Fruit fly (Drosophila melanogaster) whole organism, embryonic: Measurements from ENCODE around the gene BCAS2.
A peak's percentile ranks its signal among the peaks of the same experiment; 100 is the strongest.

Experiments
- ATbp ChIP-seq: fragments of 200-800 bp; sonication (Bioruptor generic); optimal IDR thresholded peaks from 2 replicates; lab custom pipeline; 2017; ENCODE audit warnings: missing biosample characterization, mild to moderate bottlenecking, missing genetic modification characterization, missing genetic modification reagents
- BEAF-32 ChIP-seq: fragments of 200-800 bp; sonication (Bioruptor generic); optimal IDR thresholded peaks from 3 replicates; lab custom pipeline; 2017; ENCODE audit warnings: missing biosample characterization, missing genetic modification characterization, mild to moderate bottlenecking, moderate library complexity, missing genetic modification reagents
- CG10209 ChIP-seq: fragments of 200-800 bp; sonication (Bioruptor generic); optimal IDR thresholded peaks from 3 replicates; lab custom pipeline; 2017; ENCODE audit warnings: missing biosample characterization, mild to moderate bottlenecking, missing genetic modification characterization, missing genetic modification reagents
- CG10267 ChIP-seq: fragments of 200-800 bp; sonication (Bioruptor generic); optimal IDR thresholded peaks from 2 replicates; lab custom pipeline; 2018; ENCODE audit warnings: missing biosample characterization, mild to moderate bottlenecking, missing genetic modification characterization, moderate library complexity
- CG13287 ChIP-seq: fragments of 200-800 bp; sonication (Bioruptor generic); IDR thresholded peaks from 2 replicates; pipeline ENCODE4 v1.3.6; 2022; ENCODE audit warnings: missing biosample characterization, missing genetic modification characterization; ENCODE audit not compliant: partially characterized antibody
- CG13894 ChIP-seq: fragments of 200-800 bp; sonication (Bioruptor generic); optimal IDR thresholded peaks from 3 replicates; lab custom pipeline; 2018; ENCODE audit warnings: missing biosample characterization, mild to moderate bottlenecking, missing genetic modification characterization, moderate library complexity
- CG14710 ChIP-seq: fragments of 200-800 bp; sonication (Bioruptor generic); optimal IDR thresholded peaks from 3 replicates; lab custom pipeline; 2019; ENCODE audit warnings: missing biosample characterization, mild to moderate bottlenecking, missing genetic modification characterization, moderate library complexity
- CG15514 ChIP-seq: fragments of 200-800 bp; sonication (Bioruptor generic); optimal IDR thresholded peaks from 3 replicates; lab custom pipeline; 2017; ENCODE audit warnings: missing biosample characterization, missing genetic modification characterization, mild to moderate bottlenecking, moderate library complexity, missing genetic modification reagents
- CG15696 ChIP-seq: fragments of 200-800 bp; sonication (Bioruptor generic); optimal IDR thresholded peaks from 2 replicates; lab custom pipeline; 2019; ENCODE audit warnings: missing biosample characterization, mild to moderate bottlenecking, missing genetic modification characterization, moderate library complexity
- CG1602 ChIP-seq: fragments of 200-800 bp; sonication (Bioruptor generic); optimal IDR thresholded peaks from 3 replicates; lab custom pipeline; 2016; ENCODE audit warnings: missing biosample characterization, missing genetic modification characterization
- CG16813 ChIP-seq: fragments of 200-800 bp; sonication (Bioruptor generic); IDR thresholded peaks from 3 replicates; pipeline ENCODE4 v1.3.6; 2022; ENCODE audit warnings: missing biosample characterization, missing genetic modification characterization; ENCODE audit not compliant: partially characterized antibody
- CG16863 ChIP-seq: fragments of 200-800 bp; sonication (Bioruptor generic); optimal IDR thresholded peaks from 3 replicates; lab custom pipeline; 2016; ENCODE audit warnings: missing biosample characterization, missing genetic modification characterization
- CG17186 ChIP-seq: fragments of 200-800 bp; sonication (Bioruptor generic); optimal IDR thresholded peaks from 3 replicates; lab custom pipeline; 2017; ENCODE audit warnings: missing biosample characterization, missing genetic modification reagents, missing genetic modification characterization
- CG2116 ChIP-seq: fragments of 200-800 bp; sonication (Bioruptor generic); optimal IDR thresholded peaks from 3 replicates; lab custom pipeline; 2018; ENCODE audit warnings: missing biosample characterization, mild to moderate bottlenecking, missing genetic modification characterization
- CG31224 ChIP-seq: fragments of 200-800 bp; sonication (Bioruptor generic); IDR thresholded peaks from 2 replicates; pipeline ENCODE4 v1.3.6; 2022; ENCODE audit warnings: missing biosample characterization, missing genetic modification characterization
- CG34422 ChIP-seq: fragments of 200-800 bp; sonication (Bioruptor generic); IDR thresholded peaks from 3 replicates; pipeline ENCODE4 v1.3.6; 2022; ENCODE audit warnings: missing biosample characterization, missing genetic modification characterization
- CG4360 ChIP-seq: fragments of 200-800 bp; sonication (Bioruptor generic); IDR thresholded peaks from 2 replicates; pipeline ENCODE4 v1.3.6; 2022; ENCODE audit warnings: missing biosample characterization, missing genetic modification characterization
- CG7745 ChIP-seq: fragments of 200-800 bp; sonication (Bioruptor generic); optimal IDR thresholded peaks from 2 replicates; lab custom pipeline; 2018; ENCODE audit warnings: missing biosample characterization, mild to moderate bottlenecking, missing genetic modification characterization, moderate library complexity
- CG8290 ChIP-seq, 3 experiments: fragments of 200-800 bp; sonication (Bioruptor generic); optimal IDR thresholded peaks; 2 replicates each; lab custom pipeline; 2016 to 2019; ENCODE audit warnings: missing biosample characterization in 3 of 3, missing genetic modification characterization in 3 of 3, mild to moderate bottlenecking in 2 of 3, moderate library complexity in 1 of 3
- CG9437 ChIP-seq: fragments of 200-800 bp; sonication (Bioruptor generic); optimal IDR thresholded peaks from 2 replicates; lab custom pipeline; 2018; ENCODE audit warnings: missing biosample characterization, mild to moderate bottlenecking, missing genetic modification characterization
- CG9817 ChIP-seq: fragments of 200-800 bp; sonication (Bioruptor generic); optimal IDR thresholded peaks from 2 replicates; lab custom pipeline; 2018; ENCODE audit warnings: missing biosample characterization, mild to moderate bottlenecking, missing genetic modification characterization, moderate library complexity
- Dfd ChIP-seq, 2 experiments: fragments of >200 bp; optimal IDR thresholded peaks; 2 replicates each; lab custom pipeline; 2017; ENCODE audit warnings: missing biosample characterization in 2 of 2, missing genetic modification characterization in 2 of 2
- Doc3 ChIP-seq: fragments of 200-800 bp; sonication (Bioruptor generic); IDR thresholded peaks from 3 replicates; pipeline ENCODE4 v1.3.6; 2022; ENCODE audit warnings: missing biosample characterization, missing genetic modification characterization; ENCODE audit not compliant: partially characterized antibody
- Dref ChIP-seq: fragments of 200-800 bp; sonication (Bioruptor generic); IDR thresholded peaks from 2 replicates; pipeline ENCODE4 v1.3.6; 2022; ENCODE audit warnings: missing biosample characterization, missing genetic modification characterization
- Gsc ChIP-seq: fragments of 200-800 bp; sonication (Bioruptor generic); IDR thresholded peaks from 2 replicates; pipeline ENCODE4 v1.3.6; 2022; ENCODE audit warnings: missing biosample characterization, missing genetic modification characterization
- HmgZ ChIP-seq: fragments of 200-800 bp; sonication (Bioruptor generic); optimal IDR thresholded peaks from 2 replicates; lab custom pipeline; 2018; ENCODE audit warnings: missing biosample characterization, mild to moderate bottlenecking, missing genetic modification characterization
- Hr39 ChIP-seq: fragments of >200 bp; optimal IDR thresholded peaks from 2 replicates; lab custom pipeline; 2017
- MBD-R2 ChIP-seq: fragments of 200-800 bp; sonication (Bioruptor generic); IDR thresholded peaks from 2 replicates; pipeline ENCODE4 v1.3.6; 2022; ENCODE audit warnings: missing biosample characterization, missing genetic modification characterization
- MESR4 ChIP-seq: fragments of 200-800 bp; sonication (Bioruptor generic); optimal IDR thresholded peaks from 2 replicates; lab custom pipeline; 2018; ENCODE audit warnings: missing biosample characterization, mild to moderate bottlenecking, missing genetic modification characterization, moderate library complexity
- Neu2 ChIP-seq: fragments of 200-800 bp; sonication (Bioruptor generic); optimal IDR thresholded peaks from 3 replicates; lab custom pipeline; 2016; ENCODE audit warnings: missing biosample characterization, missing genetic modification characterization, borderline replicate concordance
- Oli ChIP-seq: fragments of 200-800 bp; sonication (Bioruptor generic); optimal IDR thresholded peaks from 2 replicates; lab custom pipeline; 2018; ENCODE audit warnings: missing biosample characterization, mild to moderate bottlenecking, missing genetic modification characterization, moderate library complexity
- Optix ChIP-seq: fragments of 200-800 bp; sonication (Bioruptor generic); IDR thresholded peaks from 3 replicates; pipeline ENCODE4 v1.3.6; 2022; ENCODE audit warnings: missing biosample characterization, missing genetic modification characterization
- aop ChIP-seq: fragments of 200-800 bp; sonication (Bioruptor generic); IDR thresholded peaks from 2 replicates; pipeline ENCODE4 v1.3.6; 2022; ENCODE audit warnings: missing biosample characterization, missing genetic modification characterization
- btn ChIP-seq: fragments of 200-800 bp; sonication (Bioruptor generic); optimal IDR thresholded peaks from 2 replicates; lab custom pipeline; 2016; ENCODE audit warnings: missing biosample characterization, missing genetic modification characterization
- cas ChIP-seq: fragments of 200-800 bp; sonication (Bioruptor generic); IDR thresholded peaks from 2 replicates; pipeline ENCODE4 v1.3.6; 2022; ENCODE audit warnings: missing biosample characterization, missing genetic modification characterization
- chif ChIP-seq, 2 experiments: fragments of 200-800 bp; sonication (Bioruptor generic); optimal IDR thresholded peaks; 3 replicates each; lab custom pipeline; 2016; ENCODE audit warnings: missing biosample characterization in 2 of 2, missing genetic modification characterization in 2 of 2
- dysf ChIP-seq: fragments of 200-800 bp; sonication (Bioruptor generic); IDR thresholded peaks from 3 replicates; pipeline ENCODE4 v1.3.6; 2022; ENCODE audit warnings: missing biosample characterization, missing genetic modification characterization
- en ChIP-seq: fragments of 200-800 bp; sonication (Bioruptor generic); optimal IDR thresholded peaks from 2 replicates; lab custom pipeline; 2016; ENCODE audit warnings: missing biosample characterization, missing genetic modification characterization
- fd96Cb ChIP-seq: fragments of 200-800 bp; sonication (Bioruptor generic); optimal IDR thresholded peaks from 2 replicates; lab custom pipeline; 2018; ENCODE audit warnings: missing biosample characterization, mild to moderate bottlenecking, missing genetic modification characterization, moderate library complexity
- grau ChIP-seq: fragments of 200-800 bp; optimal IDR thresholded peaks from 3 replicates; lab custom pipeline; 2019; ENCODE audit warnings: missing biosample characterization, mild to moderate bottlenecking, missing genetic modification characterization, moderate library complexity
- hbn ChIP-seq: fragments of 200-800 bp; sonication (Bioruptor generic); IDR thresholded peaks from 2 replicates; pipeline ENCODE4 v1.3.6; 2022; ENCODE audit warnings: missing biosample characterization, missing genetic modification characterization; ENCODE audit not compliant: partially characterized antibody
- kay ChIP-seq: fragments of 200-800 bp; sonication (Bioruptor generic); optimal IDR thresholded peaks from 2 replicates; lab custom pipeline; 2016; ENCODE audit warnings: missing biosample characterization, missing genetic modification characterization
- kni ChIP-seq: fragments of 200-800 bp; sonication (Bioruptor generic); optimal IDR thresholded peaks from 3 replicates; lab custom pipeline; 2017; ENCODE audit warnings: mild to moderate bottlenecking, missing biosample characterization, missing genetic modification reagents, missing genetic modification characterization
- knrl ChIP-seq: fragments of 200-800 bp; sonication (Bioruptor generic); IDR thresholded peaks from 3 replicates; pipeline ENCODE4 v1.3.6; 2022; ENCODE audit warnings: missing biosample characterization, missing genetic modification characterization; ENCODE audit not compliant: partially characterized antibody
- mld ChIP-seq: fragments of 200-800 bp; sonication (Bioruptor generic); IDR thresholded peaks from 3 replicates; pipeline ENCODE4 v1.3.6; 2022; ENCODE audit warnings: missing biosample characterization, missing genetic modification characterization; ENCODE audit not compliant: partially characterized antibody
- onecut ChIP-seq: fragments of 200-800 bp; sonication (Bioruptor generic); IDR thresholded peaks from 2 replicates; pipeline ENCODE4 v1.3.6; 2022; ENCODE audit warnings: missing biosample characterization, missing genetic modification characterization
- stwl ChIP-seq: fragments of 200-800 bp; sonication (Bioruptor generic); optimal IDR thresholded peaks from 3 replicates; lab custom pipeline; 2018; ENCODE audit warnings: missing biosample characterization, mild to moderate bottlenecking, missing genetic modification characterization, moderate library complexity
- tna ChIP-seq: fragments of 200-800 bp; sonication (Bioruptor generic); IDR thresholded peaks from 2 replicates; pipeline ENCODE4 v1.3.6; 2022; ENCODE audit warnings: missing biosample characterization, missing genetic modification characterization; ENCODE audit not compliant: partially characterized antibody
- zen ChIP-seq: fragments of 200-800 bp; sonication (Bioruptor generic); optimal IDR thresholded peaks from 3 replicates; lab custom pipeline; 2018; ENCODE audit warnings: missing biosample characterization, mild to moderate bottlenecking, missing genetic modification characterization, moderate library complexity

BCAS2 gene

DNA sequence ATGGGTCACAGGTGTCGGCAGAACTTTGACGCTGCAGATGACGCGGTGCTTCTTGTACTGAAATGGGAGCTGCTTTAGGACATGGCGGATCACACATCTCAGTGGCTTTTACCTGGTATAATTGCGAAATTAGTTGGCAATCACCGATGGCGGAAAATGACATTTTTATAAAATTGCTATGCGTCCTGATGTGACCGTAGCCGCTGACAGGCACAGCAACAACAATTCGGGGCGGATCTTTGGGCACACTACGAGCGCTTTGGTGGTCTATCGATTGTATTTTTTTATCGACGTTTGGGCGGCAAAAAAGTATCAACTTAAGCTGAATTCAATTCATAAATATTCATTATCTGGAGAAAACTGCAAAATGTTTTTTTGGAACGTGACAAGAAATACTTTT lies 31.7 kb upstream of the BCAS2 start, which contains the start of gene CG4951:
TSS of gene CG4951 (minus strand) at position 223 of the 400 bp plus-strand sequence.
- no peak for TF ChIP-seq kay (GFP tag; lab: Kevin White, UChicago)
- TF ChIP-seq tna (GFP tag; lab: Robert Waterston, UW): peak; percentile 57; the same call in 1 of the 2 replicates
- no peak for TF ChIP-seq CG8290 (GFP tag; optimal IDR thresholded peaks at IDR 0.05; lab: Kevin White, UChicago)
- TF ChIP-seq CG8290 (tag; optimal IDR thresholded peaks at IDR 0.05; lab: Kevin White, UChicago): no peak
- no peak for TF ChIP-seq CG9817
- TF ChIP-seq Optix (GFP tag; lab: Robert Waterston, UW): no peak
- peak; percentile 36; the same call in 1 of the 3 replicates for TF ChIP-seq CG16813 (GFP tag; lab: Robert Waterston, UW)
- TF ChIP-seq Dfd (GFP tag; optimal IDR thresholded peaks at IDR 0.05; lab: Kevin White, UChicago): no peak
- TF ChIP-seq HmgZ (tag; lab: Kevin White, UChicago): peak; percentile 47
- TF ChIP-seq onecut (GFP tag; lab: Robert Waterston, UW): no peak
- TF ChIP-seq CG17186: peak; percentile 70
- peak; percentile 40 for TF ChIP-seq CG14710
- peak; percentile 94 for TF ChIP-seq Dref (GFP tag; lab: Robert Waterston, UW)
- TF ChIP-seq stwl: peak; percentile 64
- no peak for TF ChIP-seq Neu2 (GFP tag; lab: Kevin White, UChicago)
- TF ChIP-seq knrl (GFP tag; lab: Robert Waterston, UW): peak; percentile 32; the same call in 1 of the 3 replicates
- TF ChIP-seq MESR4 (GFP tag; lab: Kevin White, UChicago): peak; percentile 52
- TF ChIP-seq CG13894 (tag; lab: Kevin White, UChicago): no peak
- no peak for TF ChIP-seq cas (GFP tag; lab: Robert Waterston, UW)
- TF ChIP-seq zen (tag; lab: Kevin White, UChicago): peak; percentile 13
- peak; percentile 44 for TF ChIP-seq CG10267 (tag; lab: Kevin White, UChicago)
- peak; percentile 78 for TF ChIP-seq CG13287 (GFP tag; lab: Robert Waterston, UW)
- no peak for TF ChIP-seq dysf
- no peak for TF ChIP-seq CG31224 (GFP tag; lab: Robert Waterston, UW)
- TF ChIP-seq CG15514 (GFP tag; lab: Kevin White, UChicago): peak; percentile 68
- 0 out of 3 replicates have a peak, but pooled peaks have one; percentile 17 for TF ChIP-seq CG34422
- TF ChIP-seq CG2116 (GFP tag; lab: Kevin White, UChicago): peak; percentile 68
- no peak for TF ChIP-seq chif (GFP tag; optimal IDR thresholded peaks at IDR 0.05; lab: Kevin White, UChicago)
- TF ChIP-seq en (GFP tag; lab: Kevin White, UChicago): no peak
- TF ChIP-seq BEAF-32 (GFP tag; lab: Kevin White, UChicago): peak; percentile 57
- no peak for TF ChIP-seq ATbp
- TF ChIP-seq Gsc (GFP tag; lab: Robert Waterston, UW): no peak
- TF ChIP-seq grau (tag; lab: Kevin White, UChicago): no peak
- TF ChIP-seq Doc3: 0 out of 3 replicates have a peak, but pooled peaks have one; percentile 42
- peak; percentile 85 for TF ChIP-seq CG4360
- TF ChIP-seq mld: 0 out of 3 replicates have a peak, but pooled peaks have one; percentile 27
- TF ChIP-seq Oli: no peak
- TF ChIP-seq Hr39: no peak
- TF ChIP-seq CG7745 (tag; lab: Kevin White, UChicago): no peak
- no peak for TF ChIP-seq btn (GFP tag; lab: Kevin White, UChicago)
- no peak for TF ChIP-seq CG15696 (tag; lab: Kevin White, UChicago)
- no peak for TF ChIP-seq CG10209 (GFP tag; lab: Kevin White, UChicago)
- TF ChIP-seq CG9437 (GFP tag; lab: Kevin White, UChicago): no peak
- TF ChIP-seq hbn (GFP tag; lab: Robert Waterston, UW): peak; percentile 49; the same call in 1 of the 2 replicates
- TF ChIP-seq MBD-R2 (GFP tag; lab: Robert Waterston, UW): peak; percentile 86
- TF ChIP-seq aop: no peak
- TF ChIP-seq fd96Cb (tag; lab: Kevin White, UChicago): no peak
- no peak for TF ChIP-seq CG16863
- no peak for TF ChIP-seq kni (GFP tag; lab: Kevin White, UChicago)
- no peak for TF ChIP-seq CG1602
